Fruit fly (Drosophila melanogaster): ENCODE data around the gene CG46459.

Gene CG46459

DNA sequence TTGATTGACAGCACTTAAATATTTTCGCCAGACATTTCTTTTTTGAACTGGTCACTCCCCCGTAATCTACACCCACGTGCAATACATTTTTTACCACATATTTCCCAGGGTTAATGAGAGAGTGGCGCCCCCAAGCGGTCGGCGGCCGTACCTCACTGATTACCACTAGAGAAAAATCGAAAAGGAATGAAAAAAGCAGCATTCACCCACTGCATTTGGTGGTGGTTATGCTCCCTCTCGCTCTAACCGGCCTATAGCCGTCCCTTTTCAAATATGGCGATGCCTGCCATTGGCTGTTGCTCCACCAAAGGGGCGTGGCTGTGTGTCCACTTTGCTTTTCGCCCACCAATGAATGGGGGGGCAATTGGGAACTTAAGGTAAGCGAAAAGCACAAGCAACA lies 31.5 kb upstream of the CG46459 start (continued):
- TF ChIP-seq Smox (GFP tag; optimal IDR thresholded peaks at IDR 0.05) (no peak), Gug (GFP tag; IDR thresholded peaks at IDR 0.05) (peak; percentile 55), CG16779 (tag; optimal IDR thresholded peaks at IDR 0.05) (peak; percentile 10), lz (GFP tag; optimal IDR thresholded peaks at IDR 0.05) (no peak), CG6276 (GFP tag; optimal IDR thresholded peaks at IDR 0.05) (peak; percentile 41), CG6792 (GFP tag; optimal IDR thresholded peaks at IDR 0.05) (no peak), CG10631 (GFP tag; optimal IDR thresholded peaks at IDR 0.05) (no peak), CG11902 (GFP tag; optimal IDR thresholded peaks at IDR 0.05) (no peak), Ets96B (tag; optimal IDR thresholded peaks at IDR 0.05) (peak; percentile 48), CG9139 (GFP tag; optimal IDR thresholded peaks at IDR 0.05) (peak; percentile 47), CG11294 (GFP tag; IDR thresholded peaks at IDR 0.05) (peak; percentile 44; the same call in 1 of the 2 replicates), spab (GFP tag; optimal IDR thresholded peaks at IDR 0.05) (peak; percentile 52), achi (GFP tag; optimal IDR thresholded peaks at IDR 0.05) (no peak), CG8632 (GFP tag; optimal IDR thresholded peaks at IDR 0.05) (no peak), Blimp-1 (GFP tag; optimal IDR thresholded peaks at IDR 0.05) (no peak), Hr4 (GFP tag; optimal IDR thresholded peaks at IDR 0.05) (peak; percentile 42), pdm3 (GFP tag; optimal IDR thresholded peaks at IDR 0.05) (peak; percentile 63)

DNA sequence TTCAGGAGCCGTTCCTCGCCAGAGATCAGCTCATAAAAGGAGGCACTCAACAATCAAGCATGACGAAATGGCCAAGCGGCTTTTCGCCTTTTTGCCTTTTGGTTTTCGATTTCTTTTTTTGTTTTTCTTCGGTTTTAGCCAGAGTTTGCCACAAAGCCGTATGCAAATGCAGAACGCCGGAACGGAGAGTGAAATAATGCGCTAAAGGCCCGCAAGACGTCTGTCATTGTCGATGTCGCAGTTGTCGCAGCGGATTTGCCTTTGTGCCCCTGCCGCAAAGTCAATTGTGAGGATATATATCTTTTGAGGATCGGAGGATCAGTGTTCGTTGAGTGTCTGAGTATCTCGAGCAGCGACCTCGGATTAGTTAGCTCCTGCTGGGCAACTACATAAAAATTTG lies 28.5 kb upstream of the CG46459 start:
- no peak for TF ChIP-seq Sox102F (GFP tag; optimal IDR thresholded peaks at IDR 0.05)
- TF ChIP-seq CG31627 (GFP tag; optimal IDR thresholded peaks at IDR 0.05), result no peak
- TF ChIP-seq CG6276 (GFP tag; optimal IDR thresholded peaks at IDR 0.05), result no peak
- TF ChIP-seq esn (GFP tag; optimal IDR thresholded peaks at IDR 0.05), result no peak

DNA sequence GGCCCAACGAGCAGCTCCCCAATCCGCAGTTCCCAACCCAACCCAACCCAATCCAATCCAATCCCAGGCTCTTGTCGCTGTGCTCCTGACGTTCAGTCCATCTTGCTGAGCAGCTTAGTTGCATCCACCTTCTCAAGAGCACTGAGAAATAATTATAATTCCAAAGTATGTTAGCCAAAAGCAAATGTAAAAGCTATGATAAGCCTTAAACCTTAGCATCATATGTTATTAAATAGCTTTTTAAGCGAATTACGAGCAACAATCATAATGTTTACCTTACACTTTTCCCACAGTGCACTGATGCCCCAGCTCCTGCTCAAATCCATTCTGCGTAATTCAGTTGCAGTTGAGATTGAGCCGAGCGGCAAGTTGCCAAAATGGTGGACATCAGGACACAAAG lies 26.5 kb upstream of the CG46459 start:
- TF ChIP-seq CG1621 (tag; optimal IDR thresholded peaks at IDR 0.05), result no peak
- TF ChIP-seq CG6276 (GFP tag; optimal IDR thresholded peaks at IDR 0.05), result no peak
- peak; percentile 11 for TF ChIP-seq OdsH (GFP tag; optimal IDR thresholded peaks at IDR 0.05)
- no peak for TF ChIP-seq CG11902 (GFP tag; optimal IDR thresholded peaks at IDR 0.05)
- TF ChIP-seq vri (GFP tag; optimal IDR thresholded peaks at IDR 0.05), result no peak
- peak; percentile 0 for TF ChIP-seq CG10669 (GFP tag; optimal IDR thresholded peaks at IDR 0.05)
- peak; percentile 23 for TF ChIP-seq lz (GFP tag; optimal IDR thresholded peaks at IDR 0.05)
- no peak for TF ChIP-seq CG11762 (GFP tag; optimal IDR thresholded peaks at IDR 0.05; ENCODE audit: insufficient read depth)
- no peak for TF ChIP-seq fd85E (GFP tag; optimal IDR thresholded peaks at IDR 0.05)
- TF ChIP-seq Gug (GFP tag; IDR thresholded peaks at IDR 0.05), result no peak
- no peak for TF ChIP-seq CG11294 (GFP tag; IDR thresholded peaks at IDR 0.05)
- no peak for TF ChIP-seq CG6163 (GFP tag; IDR thresholded peaks at IDR 0.05)
- no peak for TF ChIP-seq CG9139 (GFP tag; optimal IDR thresholded peaks at IDR 0.05)
- peak; percentile 39 for TF ChIP-seq topi (GFP tag; optimal IDR thresholded peaks at IDR 0.05)
- TF ChIP-seq CG7368 (GFP tag; optimal IDR thresholded peaks at IDR 0.05), result no peak
- TF ChIP-seq dsx (GFP tag; optimal IDR thresholded peaks at IDR 0.05; ENCODE audit: poor library complexity, severe bottlenecking), result peak; percentile 25
- no peak for TF ChIP-seq CG8632 (GFP tag; optimal IDR thresholded peaks at IDR 0.05)
- TF ChIP-seq Met (GFP tag; optimal IDR thresholded peaks at IDR 0.05), result peak; percentile 43
- TF ChIP-seq net (GFP tag; optimal IDR thresholded peaks at IDR 0.05), result no peak
- TF ChIP-seq CG8319 (GFP tag; optimal IDR thresholded peaks at IDR 0.05), result no peak
- TF ChIP-seq ss (GFP tag; optimal IDR thresholded peaks at IDR 0.05), result no peak
- no peak for TF ChIP-seq fd59A (GFP tag; optimal IDR thresholded peaks at IDR 0.05)
- peak; percentile 28 for TF ChIP-seq Ets96B (tag; optimal IDR thresholded peaks at IDR 0.05)
- TF ChIP-seq CG6854 (GFP tag; optimal IDR thresholded peaks at IDR 0.05), result no peak
- TF ChIP-seq CG6792 (GFP tag; optimal IDR thresholded peaks at IDR 0.05), result no peak
- peak; percentile 0 for TF ChIP-seq CG3032 (tag; optimal IDR thresholded peaks at IDR 0.05)
- TF ChIP-seq Sox14 (GFP tag; optimal IDR thresholded peaks at IDR 0.05), result no peak
- no peak for TF ChIP-seq CG4318 (GFP tag; optimal IDR thresholded peaks at IDR 0.05)
- peak; percentile 51 for TF ChIP-seq Eip78C (GFP tag)
- TF ChIP-seq CG10631 (GFP tag; optimal IDR thresholded peaks at IDR 0.05), result peak; percentile 3
- TF ChIP-seq Eip75B (GFP tag; optimal IDR thresholded peaks at IDR 0.05), result peak; percentile 4
- no peak for TF ChIP-seq Lpt (GFP tag; optimal IDR thresholded peaks at IDR 0.05)
- no peak for TF ChIP-seq dac (GFP tag; optimal IDR thresholded peaks at IDR 0.05)
- TF ChIP-seq esn (GFP tag; optimal IDR thresholded peaks at IDR 0.05), result peak; percentile 36
- peak; percentile 80 for TF ChIP-seq svp (GFP tag)
- TF ChIP-seq Sox15 (GFP tag; optimal IDR thresholded peaks at IDR 0.05), result no peak
- TF ChIP-seq Sox102F (GFP tag; optimal IDR thresholded peaks at IDR 0.05), result peak; percentile 24
- TF ChIP-seq Eip93F (GFP tag; optimal IDR thresholded peaks at IDR 0.05), result no peak
- TF ChIP-seq Hr39 (GFP tag; optimal IDR thresholded peaks at IDR 0.05), result peak; percentile 36

Measured in whole organism, prepupa.